Worm (Caenorhabditis elegans) whole organism, late embryonic: ENCODE measurements around the gene Y113G7B.12.

Source experiments
- F13H6.1 ChIP-seq: sonication (generic microtip); optimal IDR thresholded peaks from 2 replicates; lab custom pipeline; 2016; ENCODE audit warnings: missing genetic modification characterization, missing compliant biosample characterization
- K02D7.2 ChIP-seq: sonication (generic microtip); optimal IDR thresholded peaks from 2 replicates; lab custom pipeline; 2017; ENCODE audit warnings: mild to moderate bottlenecking, missing genetic modification characterization, missing compliant biosample characterization
- K09A11.1 ChIP-seq: sonication (generic microtip); optimal IDR thresholded peaks from 2 replicates; lab custom pipeline; 2017; ENCODE audit warnings: antibody characterized with exemption, mild to moderate bottlenecking, missing genetic modification characterization, missing compliant biosample characterization; ENCODE audit not compliant: insufficient read depth
- T23F11.4 ChIP-seq: fragments of 200-800 bp; sonication (Bioruptor generic); optimal IDR thresholded peaks from 2 replicates; lab custom pipeline; 2018; ENCODE audit warnings: mild to moderate bottlenecking, missing genetic modification characterization, missing compliant biosample characterization
- ama-1 ChIP-seq: fragments of 150-350 bp; optimal IDR thresholded peaks from 2 replicates; lab custom pipeline; 2014
- ceh-2 ChIP-seq: sonication (generic microtip); optimal IDR thresholded peaks from 2 replicates; lab custom pipeline; 2016; ENCODE audit warnings: missing genotype, missing genetic modification characterization, missing compliant biosample characterization
- ceh-22 ChIP-seq: sonication (generic microtip); optimal IDR thresholded peaks from 2 replicates; lab custom pipeline; 2017; ENCODE audit warnings: missing biosample characterization, missing genetic modification characterization
- ceh-24 ChIP-seq: sonication (generic microtip); optimal IDR thresholded peaks from 2 replicates; lab custom pipeline; 2016; ENCODE audit warnings: mild to moderate bottlenecking, missing genetic modification characterization, missing compliant biosample characterization
- ceh-34 ChIP-seq: sonication (generic microtip); optimal IDR thresholded peaks from 2 replicates; lab custom pipeline; 2016; ENCODE audit warnings: mild to moderate bottlenecking, missing genetic modification characterization, missing compliant biosample characterization
- ceh-48 ChIP-seq: sonication (generic microtip); optimal IDR thresholded peaks from 2 replicates; lab custom pipeline; 2016; ENCODE audit warnings: missing genetic modification characterization, inconsistent platforms, missing compliant biosample characterization
- che-1 ChIP-seq: sonication (generic microtip); optimal IDR thresholded peaks from 2 replicates; lab custom pipeline; 2016; ENCODE audit warnings: mild to moderate bottlenecking, missing genetic modification characterization, missing compliant biosample characterization
- elt-2 ChIP-seq: sonication (generic microtip); optimal IDR thresholded peaks from 2 replicates; lab custom pipeline; 2016; ENCODE audit warnings: missing genetic modification reagents, missing genetic modification characterization, missing compliant biosample characterization
- elt-4 ChIP-seq: sonication (generic microtip); optimal IDR thresholded peaks from 2 replicates; lab custom pipeline; 2016; ENCODE audit warnings: missing genetic modification characterization, missing compliant biosample characterization
- ets-4 ChIP-seq: sonication (generic microtip); optimal IDR thresholded peaks from 2 replicates; lab custom pipeline; 2016; ENCODE audit warnings: missing genetic modification characterization, missing compliant biosample characterization
- gmeb-2 ChIP-seq: sonication (generic microtip); optimal IDR thresholded peaks from 2 replicates; lab custom pipeline; 2016; ENCODE audit warnings: missing genetic modification characterization, inconsistent platforms, missing compliant biosample characterization
- hlh-15 ChIP-seq: sonication (generic microtip); optimal IDR thresholded peaks from 2 replicates; lab custom pipeline; 2016; ENCODE audit warnings: missing genetic modification characterization, missing compliant biosample characterization
- hlh-8 ChIP-seq: sonication (generic microtip); optimal IDR thresholded peaks from 2 replicates; lab custom pipeline; 2016; ENCODE audit warnings: missing genotype, missing genetic modification characterization, missing compliant biosample characterization
- lin-11 ChIP-seq: fragments of 200-800 bp; sonication (Bioruptor generic); optimal IDR thresholded peaks from 2 replicates; lab custom pipeline; 2018; ENCODE audit warnings: mild to moderate bottlenecking, missing genetic modification characterization, missing compliant biosample characterization
- madf-2 ChIP-seq: sonication (generic microtip); optimal IDR thresholded peaks from 2 replicates; lab custom pipeline; 2017; ENCODE audit warnings: missing genetic modification characterization, missing compliant biosample characterization
- mec-3 ChIP-seq: sonication (generic microtip); optimal IDR thresholded peaks from 2 replicates; lab custom pipeline; 2016; ENCODE audit warnings: borderline replicate concordance, missing genetic modification characterization, missing compliant biosample characterization
- nfya-1 ChIP-seq: sonication (generic microtip); optimal IDR thresholded peaks from 2 replicates; lab custom pipeline; 2017; ENCODE audit warnings: missing genetic modification characterization, mild to moderate bottlenecking, missing compliant biosample characterization, antibody characterized with exemption, moderate library complexity
- nhr-11 ChIP-seq: fragments of 150-350 bp; optimal IDR thresholded peaks from 2 replicates; lab custom pipeline; 2014; ENCODE audit warnings: missing biosample characterization, missing genetic modification characterization
- nhr-232 ChIP-seq: sonication (generic microtip); optimal IDR thresholded peaks from 2 replicates; lab custom pipeline; 2016; ENCODE audit warnings: missing genetic modification characterization, missing compliant biosample characterization
- npax-4 ChIP-seq: sonication (generic microtip); optimal IDR thresholded peaks from 2 replicates; lab custom pipeline; 2016; ENCODE audit warnings: missing genetic modification characterization, missing compliant biosample characterization
- pag-3 ChIP-seq: sonication (generic microtip); optimal IDR thresholded peaks from 2 replicates; lab custom pipeline; 2016; ENCODE audit warnings: missing compliant biosample characterization, missing genetic modification characterization, borderline replicate concordance
- pqm-1 ChIP-seq: sonication (generic microtip); optimal IDR thresholded peaks from 2 replicates; lab custom pipeline; 2016; ENCODE audit warnings: missing genetic modification characterization, missing compliant biosample characterization
- pros-1 ChIP-seq: fragments of 150-350 bp; optimal IDR thresholded peaks from 2 replicates; lab custom pipeline; 2014; ENCODE audit warnings: missing biosample characterization, missing genetic modification reagents, missing genetic modification characterization
- ref-2 ChIP-seq: sonication (generic microtip); optimal IDR thresholded peaks from 2 replicates; lab custom pipeline; 2016; ENCODE audit warnings: missing genetic modification characterization, missing compliant biosample characterization
- sdc-2 ChIP-seq: sonication (generic microtip); optimal IDR thresholded peaks from 2 replicates; lab custom pipeline; 2016; ENCODE audit warnings: missing genotype, missing genetic modification characterization, missing compliant biosample characterization
- sox-2 ChIP-seq: fragments of 200-800 bp; sonication (Bioruptor generic); IDR thresholded peaks from 2 replicates; pipeline ENCODE4 v1.3.6; 2022; ENCODE audit warnings: missing genetic modification reagents, missing genetic modification characterization, missing compliant biosample characterization
- syd-9 ChIP-seq: sonication (generic microtip); optimal IDR thresholded peaks from 2 replicates; lab custom pipeline; 2016; ENCODE audit warnings: mild to moderate bottlenecking, missing genetic modification characterization, moderate library complexity, missing compliant biosample characterization
- tbx-2 ChIP-seq: sonication (generic microtip); optimal IDR thresholded peaks from 2 replicates; lab custom pipeline; 2016; ENCODE audit warnings: missing genetic modification characterization, missing compliant biosample characterization
- tbx-7 ChIP-seq: sonication (generic microtip); optimal IDR thresholded peaks from 2 replicates; lab custom pipeline; 2016; ENCODE audit warnings: missing genotype, missing genetic modification characterization, missing compliant biosample characterization
- ttx-3 ChIP-seq: sonication (generic microtip); optimal IDR thresholded peaks from 2 replicates; lab custom pipeline; 2016; ENCODE audit warnings: missing genetic modification reagents, missing genetic modification characterization, missing compliant biosample characterization
- unc-42 ChIP-seq: sonication (generic microtip); optimal IDR thresholded peaks from 2 replicates; lab custom pipeline; 2016; ENCODE audit warnings: missing genotype, missing genetic modification characterization, missing compliant biosample characterization
- zip-5 ChIP-seq: sonication (generic microtip); optimal IDR thresholded peaks from 2 replicates; lab custom pipeline; 2016; ENCODE audit warnings: missing genetic modification characterization, missing compliant biosample characterization

Y113G7B.12 gene

DNA sequence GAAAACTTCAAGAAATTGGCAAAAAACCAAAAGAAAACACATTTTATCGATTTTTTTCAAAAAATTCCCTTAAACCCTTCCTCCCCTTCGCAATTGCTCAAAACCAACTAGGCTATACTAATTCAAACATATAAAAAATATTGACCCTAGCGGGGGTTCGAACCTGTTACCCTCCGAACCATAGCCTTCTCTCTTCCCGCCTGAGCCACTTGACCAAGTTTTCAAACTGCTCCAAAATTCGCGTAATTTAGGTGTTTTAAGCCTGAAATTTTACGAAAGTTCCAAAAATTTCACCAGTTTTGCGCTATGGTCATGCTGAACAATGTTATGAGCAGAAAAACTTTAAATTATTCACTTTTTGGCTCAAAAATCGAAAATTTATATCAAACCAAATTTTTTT lies 22.0 kb upstream of the Y113G7B.12 start:
- TF ChIP-seq K02D7.2 (tag; lab: Kevin White, UChicago) (no peak), pqm-1 (tag; lab: Kevin White, UChicago) (no peak), F13H6.1 (tag; lab: Kevin White, UChicago) (no peak), T23F11.4 (GFP tag; lab: Kevin White, UChicago) (no peak), ets-4 (tag; lab: Kevin White, UChicago) (no peak), ceh-34 (tag; lab: Kevin White, UChicago) (no peak), syd-9 (tag; lab: Kevin White, UChicago) (no peak), mec-3 (tag; lab: Kevin White, UChicago) (no peak), zip-5 (tag; lab: Kevin White, UChicago) (no peak), ttx-3 (tag; lab: Kevin White, UChicago) (no peak), ceh-2 (no peak), madf-2 (tag; lab: Kevin White, UChicago) (no peak), nfya-1 (tag; lab: Kevin White, UChicago) (no peak), tbx-7 (no peak), elt-4 (tag; lab: Kevin White, UChicago) (no peak), hlh-8 (tag; lab: Kevin White, UChicago) (no peak)

DNA sequence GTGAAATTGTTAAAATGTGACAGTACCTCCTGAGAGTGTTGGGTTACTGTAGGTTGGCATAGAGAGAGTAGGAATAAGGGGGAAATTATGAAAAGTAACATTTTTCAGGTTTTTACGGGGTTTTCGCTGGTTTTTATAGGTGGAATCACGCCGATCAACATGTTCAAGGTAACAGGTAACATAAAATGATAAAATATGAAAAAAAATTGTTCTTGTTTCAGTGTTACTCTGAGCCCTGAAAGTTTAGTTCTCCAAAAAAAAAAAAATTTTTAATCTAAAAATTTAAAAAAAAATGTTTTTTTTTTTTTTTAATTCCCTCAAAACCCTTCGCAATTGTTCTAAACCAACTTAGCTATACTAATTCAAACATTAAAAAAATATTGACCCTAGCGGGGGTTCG lies 21.3 kb upstream of the Y113G7B.12 start, which contains the start of gene Y113G7B.15:
Gene Y113G7B.15 (minus strand): TSS at position 101 of the 400 bp plus-strand sequence.
- TF ChIP-seq ref-2 (no peak), elt-2 (no peak), pros-1 (tag; lab: Kevin White, UChicago) (no peak), ceh-24 (tag; lab: Kevin White, UChicago) (no peak), ama-1 (lab: Kevin White, UChicago) (no peak), npax-4 (no peak), sox-2 (no peak), F13H6.1 (tag; lab: Kevin White, UChicago) (no peak), ceh-48 (no peak), ets-4 (tag; lab: Kevin White, UChicago) (no peak), K09A11.1 (tag; lab: Kevin White, UChicago) (no peak), tbx-2 (tag; lab: Kevin White, UChicago) (no peak)

- TF ChIP-seq nhr-232 (tag; lab: Kevin White, UChicago) (no peak), gmeb-2 (no peak), ets-4 (tag; lab: Kevin White, UChicago) (no peak), ceh-22 (tag; lab: Kevin White, UChicago) (no peak), che-1 (tag; lab: Kevin White, UChicago) (no peak)
These were observed 12.8 kb upstream of the Y113G7B.12 start for ce11 chrV:20225312-20225711.

DNA sequence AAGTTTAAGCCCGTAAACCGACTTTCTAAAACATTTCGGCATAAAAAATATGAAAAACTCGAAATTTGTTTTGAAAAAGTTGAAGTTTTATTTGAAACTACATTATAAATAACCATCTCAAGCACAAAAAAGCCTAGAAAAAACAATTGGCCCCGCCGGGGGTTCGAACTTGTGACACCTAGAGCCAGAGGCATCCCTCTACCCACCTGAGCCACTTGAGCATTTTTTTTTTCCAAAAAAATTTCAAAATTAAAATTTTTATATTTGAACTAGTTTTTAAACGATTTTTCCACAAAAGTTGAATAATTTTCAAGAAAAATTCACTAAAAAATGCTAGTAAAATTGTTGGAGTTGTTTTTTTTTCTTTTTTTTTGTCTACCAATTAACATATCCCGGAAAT lies 11.2 kb upstream of the Y113G7B.12 start:
- TF ChIP-seq lin-11 (no peak), pag-3 (no peak)

DNA sequence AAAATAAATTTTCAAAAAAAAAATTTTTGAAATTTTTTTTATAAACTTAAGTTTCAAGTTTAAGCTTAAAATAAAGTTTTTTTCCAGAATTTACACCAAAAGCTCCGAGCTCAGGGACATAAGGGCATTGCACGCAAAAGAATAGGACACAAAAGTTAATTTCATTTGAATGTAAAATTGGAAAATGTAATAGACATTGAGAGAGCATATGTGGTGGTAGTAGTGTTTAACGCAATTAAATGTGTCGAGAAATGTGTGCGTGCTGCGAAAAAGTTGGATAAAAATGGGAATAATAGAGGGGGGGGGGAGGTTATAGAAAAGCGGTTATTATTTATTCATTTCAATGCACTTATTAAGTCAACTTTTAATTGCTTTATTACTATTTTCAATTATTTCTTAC lies 8.1 kb upstream of the Y113G7B.12 start:
- TF ChIP-seq unc-42 (tag; lab: Kevin White, UChicago) (peak; percentile 96), nhr-11 (tag; lab: Kevin White, UChicago) (no peak), sox-2 (no peak), sdc-2 (tag; lab: Kevin White, UChicago) (no peak), hlh-15 (no peak)
